Worm (Caenorhabditis elegans) whole organism, midembryonic: ENCODE measurements around the gene T11B7.2.

Source experiments
- T22C8.4 ChIP-seq: fragments of 200-800 bp; sonication (Bioruptor generic); IDR thresholded peaks from 2 replicates; pipeline ENCODE4 v1.3.6; 2022; ENCODE audit warnings: missing genetic modification characterization, missing compliant biosample characterization
- cog-1 ChIP-seq: sonication (generic microtip); optimal IDR thresholded peaks from 2 replicates; lab custom pipeline; 2016; ENCODE audit warnings: missing genetic modification characterization, missing compliant biosample characterization
- flt-1 ChIP-seq: fragments of 200-800 bp; sonication (Bioruptor generic); IDR thresholded peaks from 2 replicates; pipeline ENCODE4 v1.3.6; 2022; ENCODE audit warnings: missing genetic modification characterization, missing compliant biosample characterization
- klf-2 ChIP-seq: fragments of 200-800 bp; sonication (Bioruptor generic); conservative IDR thresholded peaks from 2 replicates; pipeline ENCODE4 v1.3.6; 2022; ENCODE audit warnings: missing genetic modification reagents, missing genetic modification characterization, missing compliant biosample characterization
- med-1 ChIP-seq: sonication (generic microtip); optimal IDR thresholded peaks from 2 replicates; lab custom pipeline; 2017; ENCODE audit warnings: missing genetic modification characterization, mild to moderate bottlenecking, missing compliant biosample characterization, antibody characterized with exemption, missing genetic modification reagents; ENCODE audit not compliant: insufficient read depth
- ref-1 ChIP-seq: fragments of 200-800 bp; sonication (Bioruptor generic); conservative IDR thresholded peaks from 2 replicates; pipeline ENCODE4 v1.3.6; 2022; ENCODE audit warnings: missing genetic modification reagents, missing genetic modification characterization, missing compliant biosample characterization
- tab-1 ChIP-seq: fragments of 200-800 bp; sonication (Bioruptor generic); IDR thresholded peaks from 2 replicates; pipeline ENCODE4 v1.3.6; 2022; ENCODE audit warnings: missing genetic modification characterization, missing compliant biosample characterization
- ztf-23 ChIP-seq: fragments of 200-800 bp; sonication (Bioruptor generic); IDR thresholded peaks from 2 replicates; pipeline ENCODE4 v1.3.6; 2022; ENCODE audit warnings: missing genetic modification reagents, missing genetic modification characterization, missing compliant biosample characterization
- ztf-29 ChIP-seq: fragments of 200-800 bp; sonication (Bioruptor generic); IDR thresholded peaks from 2 replicates; pipeline ENCODE4 v1.3.6; 2022; ENCODE audit warnings: missing genetic modification reagents, missing genetic modification characterization, missing compliant biosample characterization

Gene T11B7.2

ce11 chrIV:8794895-8795665 lies 49.3 kb downstream of the T11B7.2 start:
- TF ChIP-seq flt-1 = no peak
- TF ChIP-seq cog-1 (tag; lab: Kevin White, UChicago) = no peak
- no peak for TF ChIP-seq klf-2 (GFP tag; lab: Robert Waterston, UW)
- TF ChIP-seq T22C8.4 (GFP tag; lab: Robert Waterston, UW) = no peak
- no peak for TF ChIP-seq ref-1 (GFP tag; lab: Robert Waterston, UW)
- no peak for TF ChIP-seq ztf-23
- no peak for TF ChIP-seq med-1 (GFP tag; lab: Kevin White, UChicago)
- TF ChIP-seq tab-1 (GFP tag; lab: Robert Waterston, UW) = no peak
- TF ChIP-seq ztf-29 (GFP tag; lab: Robert Waterston, UW) = no peak
